Worm (Caenorhabditis elegans) whole organism, young adult: ENCODE data around the gene F22E12.3.

Experiments
- D2030.7 ChIP-seq: fragments of 200-800 bp; sonication (Bioruptor generic); IDR thresholded peaks from 2 replicates; pipeline ENCODE4 v1.3.6; 2022; ENCODE audit warnings: missing genetic modification reagents, missing genetic modification characterization, missing compliant biosample characterization
- K12H6.12 ChIP-seq: fragments of 200-800 bp; sonication (Bioruptor generic); optimal IDR thresholded peaks from 2 replicates; lab custom pipeline; 2018; ENCODE audit warnings: mild to moderate bottlenecking, missing genetic modification characterization, missing compliant biosample characterization
- cebp-1 ChIP-seq, 2 experiments: fragments of 200-800 bp in 1 of 2; sonication (Bioruptor generic) in 1 of 2; sonication (generic microtip) in 1 of 2; IDR thresholded peaks in 1 of 2; optimal IDR thresholded peaks in 1 of 2; 2 replicates each; pipeline versions ENCODE4 v1.3.6 to Lab custom; 2017 to 2022; ENCODE audit warnings: missing compliant biosample characterization in 2 of 2, missing genetic modification characterization in 2 of 2, mild to moderate bottlenecking in 1 of 2, missing genetic modification reagents in 1 of 2, moderate library complexity in 1 of 2
- ceh-100 ChIP-seq: fragments of 200-800 bp; sonication (Bioruptor generic); IDR thresholded peaks from 2 replicates; pipeline ENCODE4 v1.3.6; 2022; ENCODE audit warnings: missing genetic modification reagents, missing genetic modification characterization, missing compliant biosample characterization
- mxl-1 ChIP-seq: sonication (generic microtip); optimal IDR thresholded peaks from 2 replicates; lab custom pipeline; 2016; ENCODE audit warnings: missing genetic modification characterization, missing compliant biosample characterization
- pha-4 ChIP-seq: fragments of 150-350 bp; sonication (generic microtip); optimal IDR thresholded peaks from 2 replicates; lab custom pipeline; 2014; ENCODE audit warnings: missing biosample characterization, missing genetic modification reagents, missing genetic modification characterization
- snpc-1.1 ChIP-seq: sonication (generic microtip); optimal IDR thresholded peaks from 2 replicates; lab custom pipeline; 2017; ENCODE audit warnings: missing genetic modification characterization, mild to moderate bottlenecking, missing compliant biosample characterization, antibody characterized with exemption, moderate library complexity, missing genotype, missing genetic modification reagents; ENCODE audit not compliant: insufficient read depth
- snpc-4 ChIP-seq, 5 experiments: fragments of 150-350 bp in 1 of 5; sonication (generic microtip) in 4 of 5; optimal IDR thresholded peaks; 2 replicates each; lab custom pipeline; 2014 to 2018; ENCODE audit warnings: missing genetic modification characterization in 5 of 5, missing biosample characterization in 3 of 5, antibody characterized with exemption in 2 of 5, mild to moderate bottlenecking in 2 of 5, missing compliant biosample characterization in 2 of 5, missing genotype in 2 of 5, moderate library complexity in 2 of 5, missing genetic modification reagents in 1 of 5
- unc-62 ChIP-seq: fragments of 150-350 bp; optimal IDR thresholded peaks from 2 replicates; lab custom pipeline; 2014; ENCODE audit warnings: missing biosample characterization, missing genetic modification reagents, missing genetic modification characterization
- ztf-18 ChIP-seq: sonication (generic microtip); optimal IDR thresholded peaks from 2 replicates; lab custom pipeline; 2016; ENCODE audit warnings: missing genotype, mild to moderate bottlenecking, missing genetic modification characterization, missing compliant biosample characterization

DNA sequence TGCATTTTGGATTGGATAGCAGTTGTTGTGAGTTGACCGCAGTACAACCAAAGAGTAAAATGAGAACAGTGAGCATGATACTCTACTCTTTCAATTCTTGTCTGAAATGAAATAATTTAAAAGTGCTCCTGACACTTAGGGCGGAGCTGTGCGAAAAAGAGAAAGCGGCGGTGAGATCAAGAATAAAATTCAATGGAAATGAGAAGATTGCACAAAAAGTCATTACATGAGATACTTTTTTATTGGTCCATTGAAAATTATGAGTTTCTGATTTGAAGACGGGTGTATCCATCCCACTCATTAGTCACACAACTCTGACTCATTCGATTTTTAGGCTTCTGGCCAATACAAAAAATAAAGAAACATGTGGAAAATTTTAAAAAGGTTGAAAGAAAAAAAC is 5.9 kb downstream of the F22E12.3 start, which contains the start of gene F22E12.1:
- TF ChIP-seq D2030.7 (GFP tag; lab: Robert Waterston, UW) (no peak), ztf-18 (tag; lab: Kevin White, UChicago) (no peak), pha-4 (no peak), unc-62 (GFP tag; lab: Kevin White, UChicago) (no peak), snpc-4 (GFP tag; optimal IDR thresholded peaks at IDR 0.05; lab: Kevin White, UChicago) (no peak), snpc-4 (tag; optimal IDR thresholded peaks at IDR 0.05; lab: Kevin White, UChicago) (no peak), ceh-100 (GFP tag; lab: Robert Waterston, UW) (no peak), K12H6.12 (tag; lab: Kevin White, UChicago) (no peak), cebp-1 (GFP tag; IDR thresholded peaks at IDR 0.05; lab: Robert Waterston, UW) (no peak), cebp-1 (tag; optimal IDR thresholded peaks at IDR 0.05; lab: Kevin White, UChicago) (no peak), snpc-1.1 (tag; lab: Kevin White, UChicago) (no peak), mxl-1 (no peak)
